Worm (Caenorhabditis elegans) whole organism, L1 larva: ENCODE results near the gene srj-20.

Experiments used
- C04F5.9 ChIP-seq: sonication (generic microtip); optimal IDR thresholded peaks from 2 replicates; lab custom pipeline; 2016; ENCODE audit warnings: missing genetic modification characterization, missing compliant biosample characterization
- C16A3.4 ChIP-seq: fragments of 150-350 bp; optimal IDR thresholded peaks from 2 replicates; lab custom pipeline; 2014; ENCODE audit warnings: missing biosample characterization, missing genetic modification characterization
- C34B4.2 ChIP-seq: sonication (generic microtip); optimal IDR thresholded peaks from 2 replicates; lab custom pipeline; 2017; ENCODE audit warnings: mild to moderate bottlenecking, missing genetic modification characterization, missing compliant biosample characterization
- F16B12.6 ChIP-seq: fragments of 150-350 bp; optimal IDR thresholded peaks from 2 replicates; lab custom pipeline; 2014; ENCODE audit warnings: missing biosample characterization, missing genetic modification characterization
- aha-1 ChIP-seq: fragments of 150-350 bp; optimal IDR thresholded peaks from 2 replicates; lab custom pipeline; 2014; ENCODE audit warnings: missing biosample characterization, missing genetic modification characterization
- alr-1 ChIP-seq: fragments of 200-800 bp; sonication (Bioruptor generic); optimal IDR thresholded peaks from 2 replicates; lab custom pipeline; 2018; ENCODE audit warnings: borderline replicate concordance, mild to moderate bottlenecking, missing genetic modification characterization, missing compliant biosample characterization
- aly-2 ChIP-seq: fragments of 150-350 bp; optimal IDR thresholded peaks from 2 replicates; lab custom pipeline; 2014; ENCODE audit warnings: missing biosample characterization, missing genetic modification characterization
- ama-1 ChIP-seq: fragments of 150-350 bp; optimal IDR thresholded peaks from 2 replicates; lab custom pipeline; 2014
- ceh-8 ChIP-seq: fragments of 200-800 bp; sonication (Bioruptor generic); optimal IDR thresholded peaks from 2 replicates; lab custom pipeline; 2018; ENCODE audit warnings: mild to moderate bottlenecking, missing genetic modification characterization, moderate library complexity, missing compliant biosample characterization
- ceh-82 ChIP-seq, 3 experiments: fragments of 150-350 bp in 1 of 3; sonication (generic microtip) in 2 of 3; optimal IDR thresholded peaks; 2 replicates each; lab custom pipeline; 2014 to 2017; ENCODE audit warnings: missing biosample characterization in 3 of 3, missing genetic modification characterization in 3 of 3
- ceh-90 ChIP-seq: sonication (generic microtip); optimal IDR thresholded peaks from 2 replicates; lab custom pipeline; 2016; ENCODE audit warnings: missing genetic modification characterization, missing compliant biosample characterization
- dpl-1 ChIP-seq, 3 experiments: fragments of 150-350 bp in 2 of 3; sonication (generic microtip) in 1 of 3; optimal IDR thresholded peaks; 2 replicates each; lab custom pipeline; 2014 to 2017; ENCODE audit warnings: missing biosample characterization in 3 of 3, missing genetic modification characterization in 3 of 3, missing genetic modification reagents in 3 of 3
- dsc-1 ChIP-seq: sonication (generic microtip); optimal IDR thresholded peaks from 2 replicates; lab custom pipeline; 2016; ENCODE audit warnings: mild to moderate bottlenecking, missing genetic modification characterization, missing compliant biosample characterization
- efl-1 ChIP-seq, 4 experiments: fragments of 150-350 bp; optimal IDR thresholded peaks in 3 of 4; peaks in 1 of 4; 1 replicate in 1 of 4; 2 replicates in 3 of 4; lab custom pipeline; 2014; ENCODE audit warnings: missing biosample characterization in 2 of 4, missing genetic modification characterization in 2 of 4, missing genetic modification reagents in 2 of 4
- efl-3 ChIP-seq: fragments of 200-800 bp; sonication (Bioruptor generic); optimal IDR thresholded peaks from 2 replicates; lab custom pipeline; 2018; ENCODE audit warnings: mild to moderate bottlenecking, missing genetic modification characterization, missing compliant biosample characterization
- egl-27 ChIP-seq, 2 experiments: fragments of 150-350 bp in 1 of 2; sonication (generic microtip); optimal IDR thresholded peaks; 3 replicates each; lab custom pipeline; 2017 to 2018; ENCODE audit warnings: missing biosample characterization in 2 of 2, missing genetic modification characterization in 2 of 2, missing genetic modification reagents in 2 of 2
- elt-3 ChIP-seq, 6 experiments: fragments of 150-350 bp in 1 of 6; sonication (generic microtip); optimal IDR thresholded peaks; 2 replicates each; lab custom pipeline; 2017 to 2018; ENCODE audit warnings: missing biosample characterization in 6 of 6, missing genetic modification characterization in 6 of 6, inconsistent platforms in 1 of 6
- ets-5 ChIP-seq: fragments of 200-800 bp; sonication (Bioruptor generic); IDR thresholded peaks from 2 replicates; pipeline ENCODE4 v1.3.6; 2022; ENCODE audit warnings: missing genetic modification characterization, missing compliant biosample characterization
- fkh-4 ChIP-seq: sonication (generic microtip); optimal IDR thresholded peaks from 2 replicates; lab custom pipeline; 2016; ENCODE audit warnings: missing compliant biosample characterization, missing genetic modification characterization, borderline replicate concordance
- fos-1 ChIP-seq: fragments of 150-350 bp; optimal IDR thresholded peaks from 2 replicates; lab custom pipeline; 2014; ENCODE audit warnings: missing biosample characterization, missing genetic modification characterization
- grh-1 ChIP-seq: fragments of 200-800 bp; sonication (Bioruptor generic); IDR thresholded peaks from 2 replicates; pipeline ENCODE4 v1.3.6; 2022; ENCODE audit warnings: missing genetic modification reagents, missing genetic modification characterization, missing compliant biosample characterization
- hlh-17 ChIP-seq: fragments of 200-800 bp; sonication (Bioruptor generic); optimal IDR thresholded peaks from 2 replicates; lab custom pipeline; 2018; ENCODE audit warnings: missing genetic modification characterization, mild to moderate bottlenecking, missing compliant biosample characterization, moderate library complexity, borderline replicate concordance
- hlh-4 ChIP-seq: sonication (generic microtip); optimal IDR thresholded peaks from 2 replicates; lab custom pipeline; 2016; ENCODE audit warnings: mild to moderate bottlenecking, missing genetic modification characterization, missing compliant biosample characterization
- hpl-2 ChIP-seq: fragments of 150-350 bp; optimal IDR thresholded peaks from 2 replicates; lab custom pipeline; 2014; ENCODE audit warnings: missing biosample characterization, missing genetic modification reagents, missing genetic modification characterization
- irx-1 ChIP-seq: sonication (generic microtip); optimal IDR thresholded peaks from 2 replicates; lab custom pipeline; 2016; ENCODE audit warnings: missing genetic modification characterization, missing compliant biosample characterization
- lin-15B ChIP-seq: fragments of 150-350 bp; sonication (generic microtip); optimal IDR thresholded peaks from 3 replicates; lab custom pipeline; 2014; ENCODE audit warnings: missing biosample characterization, missing genetic modification characterization
- lin-39 ChIP-seq: fragments of 150-350 bp; optimal IDR thresholded peaks from 2 replicates; lab custom pipeline; 2014; ENCODE audit warnings: missing biosample characterization, missing genetic modification reagents, missing genetic modification characterization
- lsy-2 ChIP-seq, 2 experiments: fragments of 150-350 bp; optimal IDR thresholded peaks; 2 replicates each; lab custom pipeline; 2014; ENCODE audit warnings: missing biosample characterization in 2 of 2, missing genetic modification characterization in 2 of 2
- mab-9 ChIP-seq: fragments of 200-800 bp; sonication (Bioruptor generic); IDR thresholded peaks from 2 replicates; pipeline ENCODE4 v1.3.6; 2022; ENCODE audit warnings: missing genetic modification reagents, missing genetic modification characterization, missing compliant biosample characterization
- mdl-1 ChIP-seq, 2 experiments: fragments of 150-350 bp; optimal IDR thresholded peaks; 2 replicates each; lab custom pipeline; 2014 to 2017; ENCODE audit warnings: missing biosample characterization in 2 of 2, missing genetic modification characterization in 2 of 2, inconsistent platforms in 1 of 2
- nhr-12 ChIP-seq: sonication (generic microtip); optimal IDR thresholded peaks from 2 replicates; lab custom pipeline; 2017; ENCODE audit warnings: missing biosample characterization, missing genetic modification characterization
- nhr-28 ChIP-seq: fragments of 150-350 bp; optimal IDR thresholded peaks from 2 replicates; lab custom pipeline; 2014; ENCODE audit warnings: missing biosample characterization, missing genetic modification characterization
- nhr-47 ChIP-seq: sonication (generic microtip); optimal IDR thresholded peaks from 2 replicates; lab custom pipeline; 2016; ENCODE audit warnings: mild to moderate bottlenecking, missing genetic modification characterization, moderate library complexity, missing compliant biosample characterization
- nhr-71 ChIP-seq: sonication (generic microtip); optimal IDR thresholded peaks from 2 replicates; lab custom pipeline; 2016; ENCODE audit warnings: mild to moderate bottlenecking, missing genetic modification characterization, moderate library complexity, missing compliant biosample characterization
- nhr-76 ChIP-seq: sonication (generic microtip); optimal IDR thresholded peaks from 2 replicates; lab custom pipeline; 2017; ENCODE audit warnings: missing biosample characterization, missing genetic modification characterization
- nhr-77 ChIP-seq: fragments of 150-350 bp; optimal IDR thresholded peaks from 2 replicates; lab custom pipeline; 2014; ENCODE audit warnings: missing biosample characterization, missing genetic modification characterization
- nhr-85 ChIP-seq: sonication (generic microtip); peaks from one replicate; lab custom pipeline; 2016; ENCODE audit warnings: missing genetic modification characterization, inconsistent platforms, missing compliant biosample characterization
- nhr-90 ChIP-seq: sonication (generic microtip); optimal IDR thresholded peaks from 2 replicates; lab custom pipeline; 2016; ENCODE audit warnings: mild to moderate bottlenecking, missing genetic modification characterization, missing compliant biosample characterization; ENCODE audit not compliant: poor library complexity
- pax-3 ChIP-seq: fragments of 200-800 bp; sonication (Bioruptor generic); optimal IDR thresholded peaks from 2 replicates; lab custom pipeline; 2018; ENCODE audit warnings: mild to moderate bottlenecking, missing genetic modification characterization, moderate library complexity, missing compliant biosample characterization
- pqm-1 ChIP-seq: sonication (generic microtip); optimal IDR thresholded peaks from 3 replicates; lab custom pipeline; 2017; ENCODE audit warnings: missing biosample characterization, missing genetic modification characterization
- skn-1 ChIP-seq: fragments of 150-350 bp; optimal IDR thresholded peaks from 2 replicates; lab custom pipeline; 2014; ENCODE audit warnings: missing biosample characterization, missing genetic modification characterization
- snu-23 ChIP-seq: sonication (generic microtip); optimal IDR thresholded peaks from 2 replicates; lab custom pipeline; 2016; ENCODE audit warnings: missing genetic modification characterization, missing compliant biosample characterization
- sox-4 ChIP-seq: sonication (generic microtip); optimal IDR thresholded peaks from 2 replicates; lab custom pipeline; 2016; ENCODE audit warnings: missing genetic modification characterization, missing compliant biosample characterization
- sptf-1 ChIP-seq: fragments of 150-350 bp; optimal IDR thresholded peaks from 2 replicates; lab custom pipeline; 2014; ENCODE audit warnings: missing biosample characterization, missing genetic modification characterization
- sup-37 ChIP-seq: fragments of 200-800 bp; sonication (Bioruptor generic); optimal IDR thresholded peaks from 2 replicates; lab custom pipeline; 2018; ENCODE audit warnings: mild to moderate bottlenecking, missing genetic modification characterization, missing compliant biosample characterization
- swsn-7 ChIP-seq: sonication (generic microtip); optimal IDR thresholded peaks from 2 replicates; lab custom pipeline; 2016; ENCODE audit warnings: missing genetic modification characterization, missing compliant biosample characterization
- tlp-1 ChIP-seq: fragments of 150-350 bp; optimal IDR thresholded peaks from 2 replicates; lab custom pipeline; 2014; ENCODE audit warnings: missing biosample characterization, missing genetic modification characterization
- unc-30 ChIP-seq: sonication (generic microtip); optimal IDR thresholded peaks from 2 replicates; lab custom pipeline; 2017; ENCODE audit warnings: missing biosample characterization, missing genetic modification characterization
- unc-86 ChIP-seq: sonication (generic microtip); optimal IDR thresholded peaks from 2 replicates; lab custom pipeline; 2016; ENCODE audit warnings: missing genetic modification characterization, missing compliant biosample characterization
- unc-98 ChIP-seq: fragments of 200-800 bp; sonication (Bioruptor generic); IDR thresholded peaks from 2 replicates; pipeline ENCODE4 v1.3.6; 2022; ENCODE audit warnings: missing genetic modification characterization, missing compliant biosample characterization
- xbp-1 ChIP-seq: sonication (generic microtip); optimal IDR thresholded peaks from 2 replicates; lab custom pipeline; 2016; ENCODE audit warnings: missing genetic modification characterization, missing compliant biosample characterization
- zip-4 ChIP-seq: fragments of 200-800 bp; sonication (Bioruptor generic); optimal IDR thresholded peaks from 2 replicates; lab custom pipeline; 2018; ENCODE audit warnings: mild to moderate bottlenecking, missing genetic modification characterization, moderate library complexity, missing compliant biosample characterization
- ztf-4 ChIP-seq: fragments of 150-350 bp; optimal IDR thresholded peaks from 2 replicates; lab custom pipeline; 2014; ENCODE audit warnings: missing biosample characterization, missing genetic modification characterization

The srj-20 gene

DNA sequence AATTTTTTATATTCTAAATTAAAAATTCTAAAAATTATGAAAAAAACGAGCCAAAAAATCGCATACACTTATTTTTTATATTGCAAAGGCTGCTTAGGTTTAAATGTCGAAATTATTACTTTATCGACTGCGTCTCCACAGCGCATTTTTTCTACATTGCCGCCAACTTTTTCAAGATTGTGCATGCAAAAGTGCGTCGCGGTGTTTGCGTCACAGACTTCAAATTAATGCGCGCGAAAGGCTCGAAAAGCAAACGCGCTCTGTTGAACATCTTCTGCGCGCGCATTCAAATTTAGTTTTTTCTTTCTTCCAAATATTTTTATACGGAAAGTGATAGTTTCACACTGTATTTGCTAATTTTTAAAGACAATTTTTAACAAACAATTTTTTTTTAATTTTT lies 27.5 kb upstream of the srj-20 start (continued):
- TF ChIP-seq ceh-82 (tag; optimal IDR thresholded peaks at IDR 0.05; lab: Kevin White, UChicago) (peak; percentile 45 to 73 (median 72)), nhr-90 (tag; lab: Kevin White, UChicago) (peak; percentile 90), sptf-1 (tag; lab: Kevin White, UChicago) (no peak), fkh-4 (tag; lab: Kevin White, UChicago) (peak; percentile 86), lin-15B (tag; lab: Kevin White, UChicago) (peak; percentile 68), grh-1 (GFP tag; lab: Robert Waterston, UW) (peak; percentile 95), dsc-1 (tag; lab: Kevin White, UChicago) (peak; percentile 95), unc-98 (GFP tag; lab: Robert Waterston, UW) (peak; percentile 89), aly-2 (tag; lab: Kevin White, UChicago) (no peak), C04F5.9 (tag; lab: Kevin White, UChicago) (peak; percentile 77), F16B12.6 (peak; percentile 87), lsy-2 (tag; optimal IDR thresholded peaks at IDR 0.05; lab: Kevin White, UChicago) (peak; percentile 87), mdl-1 (tag; optimal IDR thresholded peaks at IDR 0.05; lab: Kevin White, UChicago) (peak in 1 of 2 experiments; percentile 57), sox-4 (peak; percentile 88), nhr-77 (peak; percentile 63), unc-86 (peak; percentile 93), swsn-7 (tag; lab: Kevin White, UChicago) (peak; percentile 94), skn-1 (tag; lab: Kevin White, UChicago) (peak; percentile 64), irx-1 (tag; lab: Kevin White, UChicago) (peak; percentile 90), efl-3 (GFP tag; lab: Kevin White, UChicago) (peak; percentile 2), fos-1 (tag; lab: Kevin White, UChicago) (peak; percentile 52), pqm-1 (tag; lab: Kevin White, UChicago) (no peak), nhr-12 (tag; lab: Kevin White, UChicago) (no peak), C16A3.4 (tag; lab: Kevin White, UChicago) (peak; percentile 71), pax-3 (tag; lab: Kevin White, UChicago) (peak; percentile 92), egl-27 (tag; optimal IDR thresholded peaks at IDR 0.05; lab: Kevin White, UChicago) (no peak), hlh-4 (tag; lab: Kevin White, UChicago) (no peak), nhr-71 (tag; lab: Kevin White, UChicago) (peak; percentile 97), ets-5 (GFP tag; lab: Robert Waterston, UW) (peak; percentile 52; the same call in 1 of the 2 replicates), ama-1 (lab: Kevin White, UChicago) (no peak), sup-37 (GFP tag; lab: Kevin White, UChicago) (peak; percentile 69), alr-1 (tag; lab: Kevin White, UChicago) (no peak), aha-1 (no peak), lin-39 (tag; lab: Kevin White, UChicago) (peak; percentile 36), dpl-1 (GFP tag; optimal IDR thresholded peaks at IDR 0.05; lab: Kevin White, UChicago) (peak; percentile 92 to 99 (median 97)), elt-3 (tag; optimal IDR thresholded peaks at IDR 0.05; lab: Kevin White, UChicago) (peak in 1 of 6 experiments; percentile 1), hpl-2 (peak; percentile 51), nhr-85 (tag; lab: Kevin White, UChicago) (peak; percentile 95), mab-9 (GFP tag; lab: Robert Waterston, UW) (peak; percentile 97), ceh-8 (peak; percentile 84), zip-4 (GFP tag; lab: Kevin White, UChicago) (peak; percentile 74), efl-1 (optimal IDR thresholded peaks at IDR 0.05; lab: Kevin White, UChicago) (peak; percentile 99), efl-1 (GFP tag; optimal IDR thresholded peaks at IDR 0.05 in 1 of 2; lab: Kevin White, UChicago) (peak; percentile 97 to 100), nhr-47 (tag; lab: Kevin White, UChicago) (peak; percentile 96), hlh-17 (GFP tag; lab: Kevin White, UChicago) (no peak), xbp-1 (tag; lab: Kevin White, UChicago) (peak; percentile 90), unc-30 (tag; lab: Kevin White, UChicago) (no peak), snu-23 (GFP tag; lab: Kevin White, UChicago) (peak; percentile 93), tlp-1 (no peak), C34B4.2 (tag; lab: Kevin White, UChicago) (peak; percentile 40), nhr-28 (tag; lab: Kevin White, UChicago) (no peak), nhr-76 (tag; lab: Kevin White, UChicago) (no peak), ceh-90 (tag; lab: Kevin White, UChicago) (peak; percentile 74), ztf-4 (tag; lab: Kevin White, UChicago) (peak; percentile 67)
